Worm (Caenorhabditis elegans) whole organism, midembryonic: ENCODE measurements around the gene nlp-2.

Source experiments
- T22C8.4 ChIP-seq: fragments of 200-800 bp; sonication (Bioruptor generic); IDR thresholded peaks from 2 replicates; pipeline ENCODE4 v1.3.6; 2022; ENCODE audit warnings: missing genetic modification characterization, missing compliant biosample characterization
- cog-1 ChIP-seq: sonication (generic microtip); optimal IDR thresholded peaks from 2 replicates; lab custom pipeline; 2016; ENCODE audit warnings: missing genetic modification characterization, missing compliant biosample characterization
- flt-1 ChIP-seq: fragments of 200-800 bp; sonication (Bioruptor generic); IDR thresholded peaks from 2 replicates; pipeline ENCODE4 v1.3.6; 2022; ENCODE audit warnings: missing genetic modification characterization, missing compliant biosample characterization
- klf-2 ChIP-seq: fragments of 200-800 bp; sonication (Bioruptor generic); conservative IDR thresholded peaks from 2 replicates; pipeline ENCODE4 v1.3.6; 2022; ENCODE audit warnings: missing genetic modification reagents, missing genetic modification characterization, missing compliant biosample characterization
- med-1 ChIP-seq: sonication (generic microtip); optimal IDR thresholded peaks from 2 replicates; lab custom pipeline; 2017; ENCODE audit warnings: missing genetic modification characterization, mild to moderate bottlenecking, missing compliant biosample characterization, antibody characterized with exemption, missing genetic modification reagents; ENCODE audit not compliant: insufficient read depth
- ref-1 ChIP-seq: fragments of 200-800 bp; sonication (Bioruptor generic); conservative IDR thresholded peaks from 2 replicates; pipeline ENCODE4 v1.3.6; 2022; ENCODE audit warnings: missing genetic modification reagents, missing genetic modification characterization, missing compliant biosample characterization
- tab-1 ChIP-seq: fragments of 200-800 bp; sonication (Bioruptor generic); IDR thresholded peaks from 2 replicates; pipeline ENCODE4 v1.3.6; 2022; ENCODE audit warnings: missing genetic modification characterization, missing compliant biosample characterization
- ztf-23 ChIP-seq: fragments of 200-800 bp; sonication (Bioruptor generic); IDR thresholded peaks from 2 replicates; pipeline ENCODE4 v1.3.6; 2022; ENCODE audit warnings: missing genetic modification reagents, missing genetic modification characterization, missing compliant biosample characterization
- ztf-29 ChIP-seq: fragments of 200-800 bp; sonication (Bioruptor generic); IDR thresholded peaks from 2 replicates; pipeline ENCODE4 v1.3.6; 2022; ENCODE audit warnings: missing genetic modification reagents, missing genetic modification characterization, missing compliant biosample characterization

nlp-2 gene

DNA sequence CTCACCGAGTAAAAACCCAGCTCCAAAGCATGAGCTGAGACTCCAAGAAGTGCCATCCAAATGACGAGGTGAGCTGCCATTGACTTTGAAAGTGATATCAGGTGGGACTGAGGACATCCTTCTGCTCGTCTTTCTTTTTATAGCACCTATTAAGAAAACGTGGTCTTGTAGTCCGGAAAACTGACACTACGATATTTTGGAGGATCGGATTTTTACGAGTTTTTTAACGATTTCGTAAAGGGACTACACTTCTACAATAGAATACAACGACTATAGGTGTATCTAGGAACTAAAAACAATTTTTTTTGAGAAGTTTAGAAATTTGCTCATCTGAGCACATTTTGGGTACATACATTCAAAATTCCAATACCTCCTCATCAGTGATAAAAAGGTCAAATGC lies 1.7 kb downstream of the nlp-2 start, which contains the start of gene nlp-23:
TSS of gene nlp-23 (minus strand) at position 101 of the 400 bp plus-strand sequence.
- TF ChIP-seq med-1 (GFP tag; lab: Kevin White, UChicago) (no peak), ref-1 (GFP tag; lab: Robert Waterston, UW) (no peak), ztf-29 (GFP tag; lab: Robert Waterston, UW) (no peak), cog-1 (tag; lab: Kevin White, UChicago) (no peak), ztf-23 (GFP tag; lab: Robert Waterston, UW) (no peak), T22C8.4 (GFP tag; lab: Robert Waterston, UW) (no peak), tab-1 (no peak), flt-1 (GFP tag; lab: Robert Waterston, UW) (no peak)

DNA sequence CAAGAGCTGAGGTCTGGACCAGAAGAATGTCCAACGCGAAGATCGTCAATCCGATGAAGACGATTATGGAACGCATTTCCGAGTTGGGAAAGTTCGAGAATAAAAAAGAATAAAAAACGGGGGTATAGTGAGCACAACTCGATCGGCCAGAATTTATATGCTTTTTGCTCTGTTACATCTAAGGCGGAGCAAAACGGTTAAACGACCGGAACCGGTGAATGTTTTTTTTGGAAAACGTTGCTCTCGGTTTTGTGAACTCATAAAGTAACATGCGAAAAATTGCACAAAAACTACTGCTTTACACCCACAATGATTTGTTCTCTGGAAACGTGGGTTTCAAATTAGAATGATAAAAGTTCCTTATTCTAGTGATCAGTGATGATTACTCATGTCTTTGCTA lies 2.6 kb downstream of the nlp-2 start, which contains the start of gene nlp-22:
TSS of gene nlp-22 (minus strand) at position 101 of the 400 bp plus-strand sequence.
- no peak for TF ChIP-seq klf-2 (GFP tag; lab: Robert Waterston, UW)
- no peak for TF ChIP-seq tab-1
- no peak for TF ChIP-seq ref-1 (GFP tag; lab: Robert Waterston, UW)

DNA sequence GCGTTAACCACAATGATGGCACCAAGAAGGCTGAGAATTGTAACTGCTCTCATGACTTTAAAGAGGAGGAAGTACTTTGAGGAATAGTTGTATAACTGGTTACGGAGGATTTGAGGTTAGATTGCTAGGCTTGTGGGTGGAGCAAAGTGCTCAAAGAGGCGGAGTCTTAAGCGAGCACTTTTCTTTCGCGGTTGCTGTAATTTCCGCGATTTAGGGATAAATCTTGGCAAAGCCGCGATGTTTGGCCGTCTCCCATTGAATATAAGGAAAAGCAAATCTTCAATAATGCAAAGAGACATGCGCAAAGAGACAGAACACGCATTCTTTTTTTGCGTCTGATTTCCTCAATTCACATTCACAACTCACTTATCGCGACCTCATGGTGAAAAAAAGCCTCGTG lies 6.4 kb downstream of the nlp-2 start, which contains the start of gene nlp-45:
TSS of gene nlp-45 (minus strand) at position 101 of the 400 bp plus-strand sequence.
- TF ChIP-seq med-1 (GFP tag; lab: Kevin White, UChicago) (no peak), ztf-23 (GFP tag; lab: Robert Waterston, UW) (no peak), T22C8.4 (GFP tag; lab: Robert Waterston, UW) (no peak), flt-1 (GFP tag; lab: Robert Waterston, UW) (no peak), cog-1 (tag; lab: Kevin White, UChicago) (no peak), ztf-29 (GFP tag; lab: Robert Waterston, UW) (no peak), klf-2 (GFP tag; lab: Robert Waterston, UW) (no peak), tab-1 (no peak), ref-1 (GFP tag; lab: Robert Waterston, UW) (no peak)

DNA sequence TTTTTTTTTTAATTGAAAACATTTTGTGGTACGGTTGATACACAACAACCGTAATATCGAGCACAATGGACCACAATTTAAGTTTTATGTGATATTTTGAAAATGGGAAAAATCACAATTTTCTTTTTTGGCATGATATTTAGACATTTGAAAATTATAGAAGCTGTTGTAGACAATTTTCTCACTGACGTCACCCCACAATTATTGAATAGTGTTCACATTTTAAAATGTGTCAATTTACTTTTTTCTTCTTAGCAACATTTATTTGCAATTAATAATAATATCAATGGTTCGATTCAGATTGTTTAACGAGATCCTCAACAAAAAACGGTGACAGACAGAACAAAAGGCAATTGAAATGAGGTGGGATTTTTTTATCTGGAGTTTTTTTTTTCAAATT lies 9.2 kb downstream of the nlp-2 start, which contains the start of gene T01B6.1:
TSS of gene T01B6.1 (plus strand) at position 301 of the 400 bp plus-strand sequence.
- TF ChIP-seq med-1 (GFP tag; lab: Kevin White, UChicago) (no peak), cog-1 (tag; lab: Kevin White, UChicago) (no peak), ztf-29 (GFP tag; lab: Robert Waterston, UW) (no peak), T22C8.4 (GFP tag; lab: Robert Waterston, UW) (no peak), tab-1 (no peak), flt-1 (GFP tag; lab: Robert Waterston, UW) (no peak), klf-2 (GFP tag; lab: Robert Waterston, UW) (no peak), ref-1 (GFP tag; lab: Robert Waterston, UW) (no peak), ztf-23 (GFP tag; lab: Robert Waterston, UW) (no peak)

DNA sequence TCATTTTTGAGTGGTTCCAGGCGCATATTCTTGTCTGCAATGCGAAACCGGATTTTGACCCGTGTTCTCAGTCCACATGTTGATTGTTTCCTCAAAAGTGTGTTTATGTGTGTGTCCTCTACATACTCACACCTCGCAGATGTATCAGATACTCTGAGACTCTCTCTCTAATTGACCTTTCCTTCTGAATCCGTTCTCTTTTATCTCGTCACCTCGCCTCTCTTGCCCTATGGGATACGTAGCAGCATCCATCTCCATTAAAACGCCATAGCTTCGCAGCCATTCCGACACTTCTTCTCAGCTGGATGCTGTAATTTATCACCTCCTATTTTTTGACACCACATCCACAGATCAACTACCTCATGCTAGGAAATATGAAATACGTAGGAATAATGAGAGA lies 14.1 kb downstream of the nlp-2 start:
- TF ChIP-seq tab-1 (no peak), T22C8.4 (GFP tag; lab: Robert Waterston, UW) (no peak), klf-2 (GFP tag; lab: Robert Waterston, UW) (0 out of 2 replicates have a peak, but pooled peaks have one; percentile 24), flt-1 (GFP tag; lab: Robert Waterston, UW) (no peak)

DNA sequence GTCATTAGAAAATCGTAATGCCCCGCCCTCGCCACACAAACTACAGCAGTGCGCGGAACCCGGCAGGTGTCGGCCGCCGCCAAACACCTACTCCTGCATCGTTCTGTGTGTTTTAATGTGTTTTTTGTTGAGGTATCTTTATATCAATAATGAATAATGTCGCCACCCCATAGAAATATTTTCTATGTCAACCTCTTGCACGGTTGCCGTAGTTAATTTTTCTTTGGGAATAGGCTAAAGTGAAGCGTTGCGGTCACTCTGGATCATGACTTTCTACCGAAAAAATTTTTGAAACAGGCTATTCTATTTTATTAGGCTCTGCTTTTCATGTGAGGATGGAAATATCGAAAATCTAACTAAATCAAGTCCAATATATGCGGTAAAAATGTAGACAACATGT lies 15.7 kb downstream of the nlp-2 start:
- TF ChIP-seq ztf-29 (GFP tag; lab: Robert Waterston, UW) (no peak), klf-2 (GFP tag; lab: Robert Waterston, UW) (no peak), T22C8.4 (GFP tag; lab: Robert Waterston, UW) (no peak), flt-1 (GFP tag; lab: Robert Waterston, UW) (no peak), ref-1 (GFP tag; lab: Robert Waterston, UW) (no peak), cog-1 (tag; lab: Kevin White, UChicago) (peak; percentile 7)

DNA sequence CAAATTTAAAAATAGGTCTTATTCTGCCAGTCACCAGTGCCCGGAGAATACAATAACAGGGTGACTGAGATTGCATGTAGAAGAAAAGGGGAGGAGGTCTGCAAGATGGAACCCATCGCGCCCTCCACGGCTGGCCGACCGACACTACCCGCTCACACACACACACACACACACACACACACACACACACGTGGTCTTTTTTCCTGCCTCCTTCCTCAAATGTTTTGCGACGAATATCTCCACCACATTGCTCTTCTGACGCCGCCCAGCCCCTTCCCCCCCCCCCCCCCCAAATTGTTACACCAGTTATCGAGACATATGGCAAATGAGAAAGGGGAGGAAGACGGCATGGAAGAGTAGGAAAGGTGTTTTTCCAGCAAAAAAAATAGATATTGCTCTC lies 22.8 kb downstream of the nlp-2 start:
- TF ChIP-seq tab-1 (peak; percentile 62; the same call in 1 of the 2 replicates), ztf-23 (GFP tag; lab: Robert Waterston, UW) (no peak), T22C8.4 (GFP tag; lab: Robert Waterston, UW) (no peak), flt-1 (GFP tag; lab: Robert Waterston, UW) (peak; percentile 68; the same call in 1 of the 2 replicates), klf-2 (GFP tag; lab: Robert Waterston, UW) (no peak), med-1 (GFP tag; lab: Kevin White, UChicago) (no peak), ref-1 (GFP tag; lab: Robert Waterston, UW) (no peak), cog-1 (tag; lab: Kevin White, UChicago) (no peak), ztf-29 (GFP tag; lab: Robert Waterston, UW) (no peak)

DNA sequence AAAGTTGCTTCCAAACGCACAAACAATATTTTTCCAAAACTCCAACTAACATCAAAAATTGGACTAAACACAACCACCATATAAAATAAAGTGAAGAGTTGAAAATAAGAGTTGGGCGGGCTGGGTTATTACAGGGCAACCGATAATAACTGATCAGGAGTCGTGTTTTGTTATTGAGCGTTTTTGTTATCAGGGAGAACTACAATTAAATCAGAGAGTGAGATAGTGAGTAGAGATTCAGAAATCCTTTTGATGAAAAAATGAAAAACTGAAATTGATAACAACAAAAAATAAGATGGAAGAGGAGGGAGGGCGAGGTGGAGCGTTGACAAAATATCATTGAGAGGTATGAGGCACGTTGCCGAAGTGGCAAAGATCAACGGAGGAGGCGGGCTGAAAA lies 24.0 kb downstream of the nlp-2 start:
- no peak for TF ChIP-seq klf-2 (GFP tag; lab: Robert Waterston, UW)
- TF ChIP-seq ztf-23 (GFP tag; lab: Robert Waterston, UW), result no peak
- no peak for TF ChIP-seq ztf-29 (GFP tag; lab: Robert Waterston, UW)
- TF ChIP-seq ref-1 (GFP tag; lab: Robert Waterston, UW), result no peak
- no peak for TF ChIP-seq tab-1
- no peak for TF ChIP-seq cog-1 (tag; lab: Kevin White, UChicago)
- TF ChIP-seq flt-1 (GFP tag; lab: Robert Waterston, UW), result no peak
- TF ChIP-seq med-1 (GFP tag; lab: Kevin White, UChicago), result no peak
- no peak for TF ChIP-seq T22C8.4 (GFP tag; lab: Robert Waterston, UW)

DNA sequence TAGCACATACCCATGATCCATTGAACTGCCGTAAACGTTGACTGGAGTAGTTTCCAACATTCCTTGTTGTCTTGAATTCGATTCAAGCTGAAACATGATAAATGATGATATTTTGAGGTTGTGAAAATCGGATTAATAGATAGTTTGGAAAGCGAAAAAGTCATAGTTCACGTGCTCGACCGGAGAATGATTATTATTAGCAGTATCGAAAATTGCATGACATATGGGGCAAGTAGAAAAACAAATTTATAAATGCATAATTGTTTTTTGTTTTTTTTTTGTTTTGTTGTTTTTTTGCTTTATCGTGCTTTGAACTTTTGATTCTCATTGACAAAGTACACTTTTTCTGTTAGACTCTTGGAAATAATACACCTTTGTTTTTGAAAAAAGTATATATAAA lies 25.3 kb downstream of the nlp-2 start, which contains the start of gene aakg-4:
TSS of gene aakg-4 (minus strand) at position 101 of the 400 bp plus-strand sequence.
- TF ChIP-seq tab-1, result no peak
- TF ChIP-seq med-1 (GFP tag; lab: Kevin White, UChicago), result no peak
- TF ChIP-seq T22C8.4 (GFP tag; lab: Robert Waterston, UW), result no peak
- TF ChIP-seq ztf-23 (GFP tag; lab: Robert Waterston, UW), result no peak
- no peak for TF ChIP-seq ref-1 (GFP tag; lab: Robert Waterston, UW)
- no peak for TF ChIP-seq ztf-29 (GFP tag; lab: Robert Waterston, UW)
- TF ChIP-seq klf-2 (GFP tag; lab: Robert Waterston, UW), result no peak
- no peak for TF ChIP-seq cog-1 (tag; lab: Kevin White, UChicago)
- no peak for TF ChIP-seq flt-1 (GFP tag; lab: Robert Waterston, UW)
